Worm (Caenorhabditis elegans) whole organism, L4/young adult: ENCODE data around the gene F35A5.8.

ENCODE experiments used
- W03F9.2 ChIP-seq: fragments of 150-350 bp; optimal IDR thresholded peaks from 2 replicates; lab custom pipeline; 2014; ENCODE audit warnings: missing biosample characterization, missing genetic modification characterization
- dao-5 ChIP-seq: sonication (generic microtip); optimal IDR thresholded peaks from 2 replicates; lab custom pipeline; 2016; ENCODE audit warnings: missing genotype, missing genetic modification characterization, moderate library complexity, missing compliant biosample characterization
- him-1 ChIP-seq: sonication (generic microtip); optimal IDR thresholded peaks from 2 replicates; lab custom pipeline; 2016; ENCODE audit warnings: missing genotype, missing genetic modification reagents, missing genetic modification characterization, missing compliant biosample characterization

DNA sequence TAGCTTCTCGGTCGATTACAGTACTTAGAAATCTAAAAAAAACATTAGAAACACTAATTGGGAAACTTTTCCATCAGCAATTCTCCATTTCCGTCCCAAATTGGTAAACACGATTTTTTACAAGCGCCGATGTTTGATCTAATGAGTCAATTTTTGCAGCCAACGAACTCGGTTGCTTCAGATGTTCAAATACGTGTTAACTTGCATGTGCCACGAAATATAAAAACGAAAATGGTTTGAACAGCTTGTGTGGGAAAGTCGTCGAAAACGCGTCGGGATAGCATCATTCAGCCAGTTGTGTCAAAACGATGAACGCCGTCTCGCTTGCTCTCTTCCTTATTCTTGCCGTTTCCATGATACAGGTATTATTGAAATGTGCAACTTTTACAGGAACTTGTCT is 1.6 kb upstream of the F35A5.8 start, which contains the start of gene F35A5.2:
- TF ChIP-seq him-1 (tag; lab: Kevin White, UChicago) (no peak), dao-5 (tag; lab: Kevin White, UChicago) (no peak), W03F9.2 (tag; lab: Kevin White, UChicago) (no peak)
